Worm (Caenorhabditis elegans) whole organism, L3 larva: Measurements from ENCODE around the gene dpf-4.

Experiments used
- R02D3.7 ChIP-seq: fragments of 150-350 bp; optimal IDR thresholded peaks from 2 replicates; lab custom pipeline; 2014; ENCODE audit warnings: missing biosample characterization, missing genetic modification characterization
- ZK546.5 ChIP-seq: sonication (generic microtip); optimal IDR thresholded peaks from 2 replicates; lab custom pipeline; 2017; ENCODE audit warnings: missing biosample characterization, missing genetic modification characterization
- aly-2 ChIP-seq: fragments of 150-350 bp; optimal IDR thresholded peaks from 2 replicates; lab custom pipeline; 2014; ENCODE audit warnings: missing biosample characterization, missing genetic modification characterization
- ama-1 ChIP-seq: fragments of 150-350 bp; optimal IDR thresholded peaks from 2 replicates; lab custom pipeline; 2018
- ceh-16 ChIP-seq: sonication (generic microtip); optimal IDR thresholded peaks from 2 replicates; lab custom pipeline; 2017; ENCODE audit warnings: missing biosample characterization, missing genetic modification characterization
- ceh-28 ChIP-seq: fragments of 150-350 bp; optimal IDR thresholded peaks from 2 replicates; lab custom pipeline; 2014; ENCODE audit warnings: missing biosample characterization, missing genetic modification reagents, missing genetic modification characterization
- ceh-82 ChIP-seq: fragments of 150-350 bp; optimal IDR thresholded peaks from 2 replicates; lab custom pipeline; 2014; ENCODE audit warnings: missing biosample characterization, missing genetic modification characterization
- ceh-9 ChIP-seq: sonication (generic microtip); optimal IDR thresholded peaks from 2 replicates; lab custom pipeline; 2018; ENCODE audit warnings: missing biosample characterization, missing genetic modification characterization
- daf-12 ChIP-seq: fragments of 150-350 bp; optimal IDR thresholded peaks from 2 replicates; lab custom pipeline; 2014; ENCODE audit warnings: missing biosample characterization, missing genetic modification reagents, missing genetic modification characterization
- egl-27 ChIP-seq: sonication (generic microtip); optimal IDR thresholded peaks from 4 replicates; lab custom pipeline; 2017; ENCODE audit warnings: missing biosample characterization, missing genetic modification reagents, missing genetic modification characterization
- egl-5 ChIP-seq: fragments of 150-350 bp; optimal IDR thresholded peaks from 2 replicates; lab custom pipeline; 2017; ENCODE audit warnings: missing biosample characterization, missing genetic modification reagents, missing genetic modification characterization, inconsistent platforms
- elt-1 ChIP-seq: fragments of 150-350 bp; optimal IDR thresholded peaks from 2 replicates; lab custom pipeline; 2014; ENCODE audit warnings: missing biosample characterization, missing genetic modification characterization
- elt-2 ChIP-seq: sonication (generic microtip); optimal IDR thresholded peaks from 2 replicates; lab custom pipeline; 2016; ENCODE audit warnings: missing genetic modification reagents, mild to moderate bottlenecking, missing genetic modification characterization, missing compliant biosample characterization
- elt-3 ChIP-seq, 3 experiments: fragments of 150-350 bp in 1 of 3; sonication (generic microtip) in 2 of 3; optimal IDR thresholded peaks; 2 replicates in 2 of 3; 4 replicates in 1 of 3; lab custom pipeline; 2014 to 2017; ENCODE audit warnings: missing biosample characterization in 3 of 3, missing genetic modification characterization in 3 of 3
- eor-1 ChIP-seq, 2 experiments: fragments of 150-350 bp; optimal IDR thresholded peaks; 2 replicates each; lab custom pipeline; 2014 to 2018; ENCODE audit warnings: missing biosample characterization in 2 of 2, missing genetic modification characterization in 2 of 2
- fkh-10 ChIP-seq: sonication (generic microtip); optimal IDR thresholded peaks from 2 replicates; lab custom pipeline; 2017; ENCODE audit warnings: missing biosample characterization, missing genetic modification reagents, missing genetic modification characterization
- fkh-2 ChIP-seq: fragments of 150-350 bp; optimal IDR thresholded peaks from 2 replicates; lab custom pipeline; 2014; ENCODE audit warnings: missing biosample characterization, missing genetic modification reagents, missing genetic modification characterization
- fos-1 ChIP-seq: fragments of 150-350 bp; optimal IDR thresholded peaks from 2 replicates; lab custom pipeline; 2014; ENCODE audit warnings: missing biosample characterization, missing genetic modification characterization
- hmg-11 ChIP-seq: sonication (generic microtip); optimal IDR thresholded peaks from 2 replicates; lab custom pipeline; 2016; ENCODE audit warnings: missing genetic modification characterization, missing compliant biosample characterization
- jun-1 ChIP-seq: fragments of 150-350 bp; optimal IDR thresholded peaks from 2 replicates; lab custom pipeline; 2014; ENCODE audit warnings: missing biosample characterization, missing genetic modification reagents, missing genetic modification characterization
- lin-15B ChIP-seq: fragments of 150-350 bp; optimal IDR thresholded peaks from 2 replicates; lab custom pipeline; 2014; ENCODE audit warnings: missing biosample characterization, missing genetic modification characterization
- lin-39 ChIP-seq: fragments of 150-350 bp; optimal IDR thresholded peaks from 2 replicates; lab custom pipeline; 2018; ENCODE audit warnings: missing biosample characterization, missing genetic modification reagents, missing genetic modification characterization
- lsy-12 ChIP-seq: sonication (generic microtip); optimal IDR thresholded peaks from 2 replicates; lab custom pipeline; 2016; ENCODE audit warnings: mild to moderate bottlenecking, missing genetic modification characterization, missing compliant biosample characterization
- mdl-1 ChIP-seq: fragments of 150-350 bp; optimal IDR thresholded peaks from 2 replicates; lab custom pipeline; 2014; ENCODE audit warnings: missing biosample characterization, missing genetic modification characterization
- mml-1 ChIP-seq: fragments of 150-350 bp; sonication (generic microtip); optimal IDR thresholded peaks from 3 replicates; lab custom pipeline; 2014; ENCODE audit warnings: missing biosample characterization, missing genetic modification characterization
- nfya-1 ChIP-seq: sonication (generic microtip); optimal IDR thresholded peaks from 2 replicates; lab custom pipeline; 2017; ENCODE audit warnings: missing genetic modification characterization, mild to moderate bottlenecking, missing compliant biosample characterization, antibody characterized with exemption, moderate library complexity; ENCODE audit not compliant: insufficient read depth
- nhr-11 ChIP-seq: fragments of 150-350 bp; optimal IDR thresholded peaks from 2 replicates; lab custom pipeline; 2014; ENCODE audit warnings: missing biosample characterization, missing genetic modification characterization
- nhr-12 ChIP-seq: fragments of 150-350 bp; optimal IDR thresholded peaks from 2 replicates; lab custom pipeline; 2014; ENCODE audit warnings: missing biosample characterization, missing genetic modification characterization
- nhr-23 ChIP-seq: fragments of 150-350 bp; optimal IDR thresholded peaks from 2 replicates; lab custom pipeline; 2014; ENCODE audit warnings: missing biosample characterization, missing genetic modification reagents, missing genetic modification characterization
- nhr-237 ChIP-seq: fragments of 150-350 bp; optimal IDR thresholded peaks from 2 replicates; lab custom pipeline; 2014; ENCODE audit warnings: missing biosample characterization, missing genetic modification characterization
- nhr-25 ChIP-seq: sonication (generic microtip); optimal IDR thresholded peaks from 2 replicates; lab custom pipeline; 2017; ENCODE audit warnings: missing biosample characterization, missing genetic modification characterization
- nhr-28 ChIP-seq: fragments of 150-350 bp; optimal IDR thresholded peaks from 2 replicates; lab custom pipeline; 2014; ENCODE audit warnings: missing biosample characterization, missing genetic modification characterization
- nhr-43 ChIP-seq: sonication (generic microtip); optimal IDR thresholded peaks from 2 replicates; lab custom pipeline; 2016; ENCODE audit warnings: mild to moderate bottlenecking, missing genetic modification characterization, missing compliant biosample characterization; ENCODE audit not compliant: poor library complexity, severe bottlenecking
- nhr-67 ChIP-seq: fragments of 150-350 bp; optimal IDR thresholded peaks from 2 replicates; lab custom pipeline; 2014; ENCODE audit warnings: missing biosample characterization, missing genetic modification characterization
- nhr-76 ChIP-seq: fragments of 150-350 bp; sonication (generic microtip); optimal IDR thresholded peaks from 5 replicates; lab custom pipeline; 2014; ENCODE audit warnings: missing biosample characterization, missing genetic modification characterization
- nhr-77 ChIP-seq: fragments of 150-350 bp; optimal IDR thresholded peaks from 2 replicates; lab custom pipeline; 2014; ENCODE audit warnings: missing biosample characterization, missing genetic modification characterization
- pha-4 ChIP-seq: fragments of 150-350 bp; optimal IDR thresholded peaks from 2 replicates; lab custom pipeline; 2014; ENCODE audit warnings: missing biosample characterization, missing genetic modification reagents, missing genetic modification characterization
- pqm-1 ChIP-seq: fragments of 150-350 bp; optimal IDR thresholded peaks from 2 replicates; lab custom pipeline; 2017; ENCODE audit warnings: missing biosample characterization, missing genetic modification characterization, inconsistent platforms
- sea-2 ChIP-seq: fragments of 150-350 bp; sonication (generic microtip); optimal IDR thresholded peaks from 4 replicates; lab custom pipeline; 2014; ENCODE audit warnings: missing biosample characterization, missing genetic modification reagents, missing genetic modification characterization
- skn-1 ChIP-seq: fragments of 150-350 bp; optimal IDR thresholded peaks from 2 replicates; lab custom pipeline; 2014; ENCODE audit warnings: missing biosample characterization, missing genetic modification characterization
- snpc-4 ChIP-seq: fragments of 150-350 bp; optimal IDR thresholded peaks from 2 replicates; lab custom pipeline; 2014; ENCODE audit warnings: missing biosample characterization, missing genetic modification characterization
- tbx-2 ChIP-seq: sonication (generic microtip); optimal IDR thresholded peaks from 2 replicates; lab custom pipeline; 2016; ENCODE audit warnings: mild to moderate bottlenecking, missing genetic modification characterization, missing compliant biosample characterization
- unc-39 ChIP-seq: sonication (generic microtip); optimal IDR thresholded peaks from 4 replicates; lab custom pipeline; 2017; ENCODE audit warnings: missing biosample characterization, missing genetic modification characterization
- unc-62 ChIP-seq: fragments of 150-350 bp; sonication (generic microtip); optimal IDR thresholded peaks from 4 replicates; lab custom pipeline; 2014; ENCODE audit warnings: missing biosample characterization, missing genetic modification reagents, missing genetic modification characterization
- zag-1 ChIP-seq: fragments of 150-350 bp; optimal IDR thresholded peaks from 2 replicates; lab custom pipeline; 2014; ENCODE audit warnings: missing biosample characterization, missing genetic modification characterization
- ztf-11 ChIP-seq: fragments of 150-350 bp; optimal IDR thresholded peaks from 2 replicates; lab custom pipeline; 2014; ENCODE audit warnings: missing biosample characterization, missing genetic modification characterization
- ztf-4 ChIP-seq: fragments of 150-350 bp; optimal IDR thresholded peaks from 2 replicates; lab custom pipeline; 2014; ENCODE audit warnings: missing biosample characterization, missing genetic modification characterization

Gene dpf-4

DNA sequence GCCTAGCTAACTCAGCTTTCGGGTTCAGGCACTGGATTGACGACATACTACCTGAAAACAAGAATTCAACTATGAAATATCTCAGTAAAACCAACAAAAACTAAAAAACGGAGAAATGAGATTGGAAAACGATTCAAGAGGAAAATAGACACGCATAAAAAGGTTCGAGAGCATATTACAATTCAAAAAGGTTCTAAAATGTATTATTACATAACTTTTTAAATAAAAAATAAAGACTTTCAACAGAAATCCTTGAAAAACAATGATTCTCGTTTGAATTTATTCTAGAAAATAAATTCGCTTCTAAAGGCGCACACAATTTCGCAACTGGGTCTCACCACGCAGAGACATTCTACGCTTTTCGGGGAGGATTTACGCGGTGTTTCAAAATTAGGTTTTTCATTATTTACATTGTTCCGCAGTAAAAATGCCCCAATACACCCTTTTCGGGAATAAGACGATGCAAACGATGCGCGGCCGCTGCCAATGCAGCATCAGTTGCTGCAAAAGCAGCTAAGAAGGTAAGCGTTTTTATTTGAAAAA is 3.4 kb upstream of the dpf-4 start, which contains the start of the genes cct-6 and alh-9:
Gene cct-6 (minus strand): TSS at position 51 of the 543 bp plus-strand sequence.
Gene alh-9 (plus strand): TSS at position 382 of the 543 bp plus-strand sequence.
- TF ChIP-seq elt-2 = peak; percentile 42
- no peak for TF ChIP-seq ceh-9 (tag; lab: Kevin White, UChicago)
- TF ChIP-seq nhr-237 (tag; lab: Kevin White, UChicago) = no peak
- TF ChIP-seq mml-1 (tag; lab: Kevin White, UChicago) = no peak
- no peak for TF ChIP-seq nhr-76 (tag; lab: Kevin White, UChicago)
- TF ChIP-seq lsy-12 (tag; lab: Kevin White, UChicago) = no peak
- no peak for TF ChIP-seq tbx-2 (tag; lab: Kevin White, UChicago)
- TF ChIP-seq unc-39 (tag; lab: Kevin White, UChicago) = no peak
- peak; percentile 6 for TF ChIP-seq nhr-43 (tag; lab: Kevin White, UChicago)
- no peak for TF ChIP-seq nhr-12 (tag; lab: Kevin White, UChicago)
- TF ChIP-seq nfya-1 (tag; lab: Kevin White, UChicago) = peak; percentile 89
- TF ChIP-seq nhr-67 (tag; lab: Kevin White, UChicago) = no peak
- no peak for TF ChIP-seq fos-1 (tag; lab: Kevin White, UChicago)
- TF ChIP-seq ceh-16 (tag; lab: Kevin White, UChicago) = no peak
- no peak for TF ChIP-seq ztf-11
- TF ChIP-seq sea-2 (GFP tag; lab: Kevin White, UChicago) = no peak
- peak; percentile 88 for TF ChIP-seq lin-39
- no peak for TF ChIP-seq nhr-28 (tag; lab: Kevin White, UChicago)
- no peak for TF ChIP-seq fkh-2 (tag; lab: Kevin White, UChicago)
- TF ChIP-seq mdl-1 = no peak
- TF ChIP-seq R02D3.7 (tag; lab: Kevin White, UChicago) = peak; percentile 94
- no peak for TF ChIP-seq ZK546.5 (tag; lab: Kevin White, UChicago)
- TF ChIP-seq unc-62 (GFP tag; lab: Kevin White, UChicago) = no peak
- TF ChIP-seq pqm-1 (tag; lab: Kevin White, UChicago) = peak; percentile 48
- peak; percentile 87 for TF ChIP-seq lin-15B (tag; lab: Kevin White, UChicago)
- TF ChIP-seq ceh-28 (tag; lab: Kevin White, UChicago) = no peak
- TF ChIP-seq nhr-11 (tag; lab: Kevin White, UChicago) = no peak
- no peak for TF ChIP-seq eor-1 (tag; optimal IDR thresholded peaks at IDR 0.05; lab: Kevin White, UChicago)
- no peak for TF ChIP-seq daf-12 (tag; lab: Kevin White, UChicago)
- TF ChIP-seq elt-1 (tag; lab: Kevin White, UChicago) = peak; percentile 10
- peak; percentile 33 for TF ChIP-seq hmg-11 (tag; lab: Kevin White, UChicago)
- peak; percentile 82 for TF ChIP-seq ama-1
- TF ChIP-seq jun-1 (tag; lab: Kevin White, UChicago) = peak; percentile 24
- TF ChIP-seq ztf-4 (tag; lab: Kevin White, UChicago) = no peak
- no peak for TF ChIP-seq ceh-82
- no peak for TF ChIP-seq aly-2
- TF ChIP-seq egl-27 (tag; lab: Kevin White, UChicago) = peak; percentile 7
- TF ChIP-seq nhr-23 (tag; lab: Kevin White, UChicago) = peak; percentile 79
- no peak for TF ChIP-seq elt-3 (tag; optimal IDR thresholded peaks at IDR 0.05; lab: Kevin White, UChicago)
- no peak for TF ChIP-seq zag-1 (tag; lab: Kevin White, UChicago)
- TF ChIP-seq snpc-4 (tag; lab: Kevin White, UChicago) = peak; percentile 70
- peak; percentile 10 for TF ChIP-seq fkh-10 (GFP tag; lab: Kevin White, UChicago)
- peak; percentile 71 for TF ChIP-seq nhr-25 (tag; lab: Kevin White, UChicago)
- TF ChIP-seq pha-4 = peak; percentile 99
- no peak for TF ChIP-seq skn-1 (tag; lab: Kevin White, UChicago)
- TF ChIP-seq nhr-77 (tag; lab: Kevin White, UChicago) = no peak
- TF ChIP-seq egl-5 (tag; lab: Kevin White, UChicago) = peak; percentile 97
